Worm (Caenorhabditis elegans): Measurements from ENCODE around the gene T05C12.11.

DNA sequence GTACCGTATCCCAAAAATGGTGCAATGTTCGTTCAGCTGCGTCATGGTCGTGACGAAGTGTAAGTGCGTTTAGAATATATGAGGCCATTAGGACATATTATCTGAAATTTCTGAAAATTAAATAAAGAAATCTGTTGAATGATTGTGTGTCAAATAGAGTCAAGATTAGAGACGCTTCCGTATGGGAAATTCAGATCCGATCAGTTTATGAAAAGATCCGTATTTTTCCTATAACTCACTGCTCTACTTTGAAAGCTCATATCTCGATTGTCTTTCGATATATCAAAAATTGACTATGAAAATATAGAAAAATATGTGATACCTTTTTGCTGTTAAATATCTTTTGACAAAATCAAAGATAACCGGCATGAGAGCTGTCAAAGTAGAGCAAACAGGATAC is 10.0 kb upstream of the T05C12.11 start, which contains the start of gene T05C12.4:
- TF ChIP-seq tbx-37 (GFP tag; conservative IDR thresholded peaks at IDR 0.05) (no peak), ceh-13 (GFP tag; optimal IDR thresholded peaks at IDR 0.05) (no peak), tra-4 (tag; optimal IDR thresholded peaks at IDR 0.05) (no peak), ama-1 (optimal IDR thresholded peaks at IDR 0.05) (no peak), pes-1 (GFP tag; IDR thresholded peaks at IDR 0.05) (no peak), hnd-1 (tag; optimal IDR thresholded peaks at IDR 0.05) (no peak), B0310.2 (tag; optimal IDR thresholded peaks at IDR 0.05) (no peak), aly-1 (tag; optimal IDR thresholded peaks at IDR 0.05) (no peak), ceh-36 (tag; optimal IDR thresholded peaks at IDR 0.05) (no peak)
